Fruit fly (Drosophila melanogaster) whole organism, embryonic: ENCODE measurements around the gene CG9205.

Source experiments
- Abd-B ChIP-seq: fragments of 200-800 bp; sonication (Bioruptor generic); optimal IDR thresholded peaks from 2 replicates; lab custom pipeline; 2018; ENCODE audit warnings: missing biosample characterization, mild to moderate bottlenecking, missing genetic modification characterization, moderate library complexity
- Ada2b ChIP-seq: fragments of 200-800 bp; sonication (Bioruptor generic); IDR thresholded peaks from 2 replicates; pipeline ENCODE4 v1.3.6; 2022; ENCODE audit warnings: missing biosample characterization, missing genetic modification characterization
- Awh ChIP-seq: fragments of 200-800 bp; sonication (Bioruptor generic); IDR thresholded peaks from 2 replicates; pipeline ENCODE4, ENCODE4 v1.3.6; 2022; ENCODE audit warnings: missing biosample characterization, missing genetic modification characterization
- B-H1 ChIP-seq: fragments of 200-800 bp; sonication (Bioruptor generic); IDR thresholded peaks from 3 replicates; pipeline ENCODE4 v1.3.6; 2022; ENCODE audit warnings: missing biosample characterization, missing genetic modification characterization
- CG10565 ChIP-seq: fragments of 200-800 bp; sonication (Bioruptor generic); optimal IDR thresholded peaks from 3 replicates; lab custom pipeline; 2016; ENCODE audit warnings: missing biosample characterization, mild to moderate bottlenecking, missing genetic modification characterization
- CG11504 ChIP-seq: fragments of 200-800 bp; sonication (Bioruptor generic); optimal IDR thresholded peaks from 3 replicates; lab custom pipeline; 2019; ENCODE audit warnings: missing biosample characterization, mild to moderate bottlenecking, missing genetic modification characterization, moderate library complexity
- CG12236 ChIP-seq: fragments of 200-800 bp; sonication (Bioruptor generic); optimal IDR thresholded peaks from 2 replicates; lab custom pipeline; 2016; ENCODE audit warnings: missing biosample characterization, missing genetic modification characterization
- CG1233 ChIP-seq: fragments of 200-800 bp; sonication (Bioruptor generic); optimal IDR thresholded peaks from 4 replicates; lab custom pipeline; 2018; ENCODE audit warnings: missing biosample characterization, mild to moderate bottlenecking, missing genetic modification characterization
- CG12391 ChIP-seq: fragments of 200-800 bp; sonication (Bioruptor generic); optimal IDR thresholded peaks from 3 replicates; lab custom pipeline; 2018; ENCODE audit warnings: missing biosample characterization, mild to moderate bottlenecking, missing genetic modification characterization, moderate library complexity
- CG13123 ChIP-seq: fragments of 200-800 bp; sonication (Bioruptor generic); optimal IDR thresholded peaks from 2 replicates; lab custom pipeline; 2016; ENCODE audit warnings: missing biosample characterization, missing genetic modification characterization
- CG17568 ChIP-seq: fragments of 200-800 bp; sonication (Bioruptor generic); optimal IDR thresholded peaks from 2 replicates; lab custom pipeline; 2018; ENCODE audit warnings: missing biosample characterization, mild to moderate bottlenecking, missing genetic modification characterization, moderate library complexity
- CG18262 ChIP-seq: fragments of 200-800 bp; optimal IDR thresholded peaks from 3 replicates; lab custom pipeline; 2019; ENCODE audit warnings: missing biosample characterization, mild to moderate bottlenecking, missing genetic modification characterization, moderate library complexity
- CG2120 ChIP-seq: fragments of 200-800 bp; sonication (Bioruptor generic); optimal IDR thresholded peaks from 3 replicates; lab custom pipeline; 2016; ENCODE audit warnings: missing biosample characterization, missing genetic modification characterization
- CG2202 ChIP-seq: fragments of 200-800 bp; sonication (Bioruptor generic); optimal IDR thresholded peaks from 2 replicates; lab custom pipeline; 2018; ENCODE audit warnings: missing biosample characterization, mild to moderate bottlenecking, missing genetic modification characterization
- CG2678 ChIP-seq: fragments of 200-800 bp; sonication (Bioruptor generic); optimal IDR thresholded peaks from 3 replicates; lab custom pipeline; 2019; ENCODE audit warnings: missing biosample characterization, mild to moderate bottlenecking, missing genetic modification characterization, moderate library complexity
- CG30403 ChIP-seq: fragments of 200-800 bp; sonication (Bioruptor generic); optimal IDR thresholded peaks from 3 replicates; lab custom pipeline; 2016; ENCODE audit warnings: missing biosample characterization, missing genetic modification characterization
- CG31365 ChIP-seq: fragments of 200-800 bp; sonication (Bioruptor generic); optimal IDR thresholded peaks from 2 replicates; lab custom pipeline; 2018; ENCODE audit warnings: missing biosample characterization, mild to moderate bottlenecking, missing genetic modification characterization
- CG32772 ChIP-seq: fragments of 200-800 bp; sonication (Bioruptor generic); IDR thresholded peaks from 2 replicates; pipeline ENCODE4 v1.3.6; 2022; ENCODE audit warnings: missing biosample characterization, missing genetic modification characterization
- CG4707 ChIP-seq: fragments of 200-800 bp; sonication (Bioruptor generic); optimal IDR thresholded peaks from 2 replicates; lab custom pipeline; 2018; ENCODE audit warnings: missing biosample characterization, mild to moderate bottlenecking, missing genetic modification characterization, moderate library complexity
- CG6689 ChIP-seq: fragments of 200-800 bp; sonication (Bioruptor generic); IDR thresholded peaks from 2 replicates; pipeline ENCODE4 v1.3.6; 2022; ENCODE audit warnings: missing biosample characterization, missing genetic modification characterization
- CG7839 ChIP-seq: fragments of 200-800 bp; sonication (Bioruptor generic); optimal IDR thresholded peaks from 3 replicates; lab custom pipeline; 2018; ENCODE audit warnings: missing biosample characterization, mild to moderate bottlenecking, missing genetic modification characterization, moderate library complexity
- CG8388 ChIP-seq: fragments of 200-800 bp; sonication (Bioruptor generic); optimal IDR thresholded peaks from 2 replicates; lab custom pipeline; 2019; ENCODE audit warnings: missing biosample characterization, mild to moderate bottlenecking, missing genetic modification characterization, moderate library complexity
- CG8478 ChIP-seq: fragments of >200 bp; optimal IDR thresholded peaks from 2 replicates; lab custom pipeline; 2018
- CG8924 ChIP-seq: fragments of 200-800 bp; optimal IDR thresholded peaks from 3 replicates; lab custom pipeline; 2019; ENCODE audit warnings: missing biosample characterization, mild to moderate bottlenecking, missing genetic modification characterization, moderate library complexity
- CG9876 ChIP-seq: fragments of 200-800 bp; sonication (Bioruptor generic); optimal IDR thresholded peaks from 2 replicates; lab custom pipeline; 2016; ENCODE audit warnings: missing biosample characterization, missing genetic modification characterization
- D19A ChIP-seq: fragments of 200-800 bp; optimal IDR thresholded peaks from 3 replicates; lab custom pipeline; 2019; ENCODE audit warnings: missing biosample characterization, mild to moderate bottlenecking, missing genetic modification characterization, moderate library complexity
- Deaf1 ChIP-seq: fragments of 200-800 bp; optimal IDR thresholded peaks from 3 replicates; lab custom pipeline; 2019; ENCODE audit warnings: missing biosample characterization, mild to moderate bottlenecking, missing genetic modification characterization, moderate library complexity
- Elba2 ChIP-seq: fragments of 200-800 bp; sonication (Bioruptor generic); optimal IDR thresholded peaks from 3 replicates; lab custom pipeline; 2016; ENCODE audit warnings: missing biosample characterization, missing genetic modification characterization
- Fer1 ChIP-seq: fragments of 200-800 bp; sonication (Bioruptor generic); optimal IDR thresholded peaks from 2 replicates; lab custom pipeline; 2017; ENCODE audit warnings: missing biosample characterization, mild to moderate bottlenecking, missing genetic modification characterization
- Jarid2 ChIP-seq: fragments of 200-800 bp; sonication (Bioruptor generic); optimal IDR thresholded peaks from 3 replicates; lab custom pipeline; 2017; ENCODE audit warnings: mild to moderate bottlenecking, missing biosample characterization, missing genetic modification reagents, missing genetic modification characterization
- MBD-R2 ChIP-seq: fragments of 200-800 bp; sonication (Bioruptor generic); IDR thresholded peaks from 2 replicates; pipeline ENCODE4 v1.3.6; 2022; ENCODE audit warnings: missing biosample characterization, missing genetic modification characterization
- Med ChIP-seq: fragments of 200-800 bp; sonication (Bioruptor generic); peaks from one replicate; lab custom pipeline; 2016; ENCODE audit warnings: missing biosample characterization, missing genetic modification characterization, mild to moderate bottlenecking, inconsistent platforms, moderate library complexity
- Nf-YA ChIP-seq: fragments of 200-800 bp; sonication (Bioruptor generic); IDR thresholded peaks from 2 replicates; pipeline ENCODE4 v1.3.6; 2022; ENCODE audit warnings: missing biosample characterization, missing genetic modification characterization
- Sox102F ChIP-seq: fragments of 200-800 bp; sonication (Bioruptor generic); optimal IDR thresholded peaks from 2 replicates; lab custom pipeline; 2018; ENCODE audit warnings: missing biosample characterization, mild to moderate bottlenecking, missing genetic modification characterization, moderate library complexity
- Sry-δ ChIP-seq: fragments of 200-800 bp; sonication (Bioruptor generic); optimal IDR thresholded peaks from 2 replicates; lab custom pipeline; 2016; ENCODE audit warnings: missing biosample characterization, missing genetic modification characterization
- Ssrp ChIP-seq: fragments of 200-800 bp; sonication (Bioruptor generic); optimal IDR thresholded peaks from 2 replicates; lab custom pipeline; 2018; ENCODE audit warnings: missing biosample characterization, mild to moderate bottlenecking, missing genetic modification characterization, moderate library complexity
- Stat92E ChIP-seq, 3 experiments: fragments of >200 bp in 2 of 3; fragments of 200-800 bp in 1 of 3; sonication (Bioruptor generic) in 1 of 3; optimal IDR thresholded peaks; 2 replicates each; lab custom pipeline; 2017 to 2019; ENCODE audit warnings: missing biosample characterization in 3 of 3, missing genetic modification characterization in 3 of 3, mild to moderate bottlenecking in 1 of 3, moderate library complexity in 1 of 3
- ap ChIP-seq: fragments of 200-800 bp; sonication (Bioruptor generic); IDR thresholded peaks from 2 replicates; pipeline ENCODE4 v1.3.6; 2022; ENCODE audit warnings: missing biosample characterization, missing genetic modification characterization
- chn ChIP-seq: fragments of 200-800 bp; sonication (Bioruptor generic); optimal IDR thresholded peaks from 2 replicates; lab custom pipeline; 2016; ENCODE audit warnings: missing biosample characterization, missing genetic modification characterization
- ci ChIP-seq: fragments of 200-800 bp; sonication (Bioruptor generic); IDR thresholded peaks from 3 replicates; pipeline ENCODE4 v1.3.6; 2022; ENCODE audit warnings: missing biosample characterization, missing genetic modification characterization
- exex ChIP-seq: fragments of 200-800 bp; sonication (Bioruptor generic); optimal IDR thresholded peaks from 4 replicates; lab custom pipeline; 2018; ENCODE audit warnings: missing biosample characterization, mild to moderate bottlenecking, missing genetic modification characterization, moderate library complexity
- fru ChIP-seq: fragments of >200 bp; optimal IDR thresholded peaks from 2 replicates; lab custom pipeline; 2017
- grn ChIP-seq: fragments of 200-800 bp; sonication (Bioruptor generic); optimal IDR thresholded peaks from 3 replicates; lab custom pipeline; 2017; ENCODE audit warnings: missing biosample characterization, missing genetic modification characterization
- her ChIP-seq: fragments of 200-800 bp; sonication (Bioruptor generic); optimal IDR thresholded peaks from 2 replicates; lab custom pipeline; 2016; ENCODE audit warnings: missing biosample characterization, missing genetic modification characterization
- rib ChIP-seq: fragments of 200-800 bp; sonication (Bioruptor generic); IDR thresholded peaks from 2 replicates; pipeline ENCODE4 v1.3.6; 2022; ENCODE audit warnings: missing biosample characterization, missing genetic modification characterization
- row ChIP-seq: fragments of 200-800 bp; sonication (Bioruptor generic); IDR thresholded peaks from 3 replicates; pipeline ENCODE4 v1.3.6; 2022; ENCODE audit warnings: missing biosample characterization, missing genetic modification characterization
- sug ChIP-seq: fragments of 200-800 bp; optimal IDR thresholded peaks from 2 replicates; lab custom pipeline; 2019; ENCODE audit warnings: missing biosample characterization, mild to moderate bottlenecking, missing genetic modification characterization, moderate library complexity
- toy ChIP-seq: fragments of 200-800 bp; sonication (Bioruptor generic); IDR thresholded peaks from 2 replicates; pipeline ENCODE4 v1.3.6; 2022; ENCODE audit warnings: missing biosample characterization, missing genetic modification characterization
- unpg ChIP-seq: fragments of 200-800 bp; sonication (Bioruptor generic); optimal IDR thresholded peaks from 3 replicates; lab custom pipeline; 2018; ENCODE audit warnings: missing biosample characterization, mild to moderate bottlenecking, missing genetic modification characterization, moderate library complexity
- zf30C ChIP-seq: fragments of 200-800 bp; sonication (Bioruptor generic); optimal IDR thresholded peaks from 3 replicates; lab custom pipeline; 2018; ENCODE audit warnings: missing biosample characterization, mild to moderate bottlenecking, missing genetic modification characterization
- zfh1 ChIP-seq: fragments of 200-800 bp; sonication (Bioruptor generic); IDR thresholded peaks from 3 replicates; pipeline ENCODE4 v1.3.6; 2022; ENCODE audit warnings: missing biosample characterization, missing genetic modification characterization

CG9205 gene

dm6 chr3L:1084380-1085097 is 50.0 kb downstream of the CG9205 start (continued):
- TF ChIP-seq CG2678 (tag; lab: Kevin White, UChicago) (no peak), Med (no peak), Fer1 (GFP tag; lab: Kevin White, UChicago) (no peak), B-H1 (GFP tag; lab: Robert Waterston, UW) (no peak), CG4707 (GFP tag; lab: Kevin White, UChicago) (no peak), CG10565 (no peak), Awh (GFP tag; lab: Robert Waterston, UW) (peak; percentile 18; the same call in 1 of the 2 replicates), Deaf1 (tag; lab: Kevin White, UChicago) (no peak), ap (GFP tag; lab: Robert Waterston, UW) (no peak), rib (GFP tag; lab: Robert Waterston, UW) (no peak), Ssrp (peak; percentile 17), Jarid2 (GFP tag; lab: Kevin White, UChicago) (no peak), sug (tag; lab: Kevin White, UChicago) (no peak), fru (no peak), CG30403 (GFP tag; lab: Kevin White, UChicago) (peak; percentile 27), MBD-R2 (no peak), Sox102F (GFP tag; lab: Kevin White, UChicago) (peak; percentile 43), her (GFP tag; lab: Kevin White, UChicago) (no peak), CG12236 (GFP tag; lab: Kevin White, UChicago) (no peak), Elba2 (GFP tag; lab: Kevin White, UChicago) (no peak), CG9876 (GFP tag; lab: Kevin White, UChicago) (no peak), CG11504 (tag; lab: Kevin White, UChicago) (peak; percentile 69), CG17568 (no peak), chn (GFP tag; lab: Kevin White, UChicago) (no peak), exex (tag; lab: Kevin White, UChicago) (no peak), CG1233 (GFP tag; lab: Kevin White, UChicago) (peak; percentile 15), Stat92E (GFP tag; optimal IDR thresholded peaks at IDR 0.05; lab: Kevin White, UChicago) (no peak), zf30C (no peak), unpg (GFP tag; lab: Kevin White, UChicago) (peak; percentile 42), CG8924 (tag; lab: Kevin White, UChicago) (no peak), zfh1 (GFP tag; lab: Robert Waterston, UW) (peak; percentile 47; the same call in 2 of the 3 replicates), CG8388 (GFP tag; lab: Kevin White, UChicago) (peak; percentile 31), CG31365 (no peak), CG2120 (no peak), CG8478 (lab: Kevin White, UChicago) (no peak), Abd-B (GFP tag; lab: Kevin White, UChicago) (peak; percentile 15), CG32772 (no peak), CG12391 (tag; lab: Kevin White, UChicago) (peak; percentile 18), D19A (no peak), CG6689 (GFP tag; lab: Robert Waterston, UW) (peak; percentile 41; the same call in 1 of the 2 replicates), ci (peak; percentile 39; the same call in 1 of the 3 replicates), Nf-YA (GFP tag; lab: Robert Waterston, UW) (no peak), CG7839 (peak; percentile 24), CG13123 (GFP tag; lab: Kevin White, UChicago) (no peak), grn (GFP tag; lab: Kevin White, UChicago) (no peak), Sry-δ (no peak), Ada2b (GFP tag; lab: Robert Waterston, UW) (no peak), CG18262 (tag; lab: Kevin White, UChicago) (peak; percentile 47), toy (GFP tag; lab: Robert Waterston, UW) (no peak), CG2202 (tag; lab: Kevin White, UChicago) (peak; percentile 14), row (GFP tag; lab: Robert Waterston, UW) (peak; percentile 23; the same call in 1 of the 3 replicates)
